Worm (Caenorhabditis elegans) whole organism, L4/young adult: ENCODE results near the gene C17C3.5.

Source experiments
- W03F9.2 ChIP-seq: fragments of 150-350 bp; optimal IDR thresholded peaks from 2 replicates; lab custom pipeline; 2014; ENCODE audit warnings: missing biosample characterization, missing genetic modification characterization
- dao-5 ChIP-seq: sonication (generic microtip); optimal IDR thresholded peaks from 2 replicates; lab custom pipeline; 2016; ENCODE audit warnings: missing genotype, missing genetic modification characterization, moderate library complexity, missing compliant biosample characterization
- him-1 ChIP-seq: sonication (generic microtip); optimal IDR thresholded peaks from 2 replicates; lab custom pipeline; 2016; ENCODE audit warnings: missing genotype, missing genetic modification reagents, missing genetic modification characterization, missing compliant biosample characterization

Gene C17C3.5

DNA sequence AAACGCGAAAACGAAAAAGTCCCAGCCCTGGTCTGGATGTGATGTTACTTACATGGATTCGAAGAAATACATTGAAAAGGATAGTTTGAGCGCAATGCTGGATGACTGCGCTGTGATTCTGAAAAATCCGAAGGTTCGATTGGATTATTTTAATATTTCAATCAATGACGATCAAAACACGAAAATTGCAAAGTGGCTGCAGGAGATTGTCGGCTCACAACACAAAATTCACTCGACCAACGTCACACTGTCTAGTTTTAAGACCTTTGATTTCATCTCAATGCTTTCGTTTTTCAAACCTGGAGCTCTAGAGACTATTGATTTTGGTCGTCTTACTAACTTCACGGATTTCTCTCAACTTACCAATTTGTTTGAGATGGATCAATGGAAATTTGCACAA, at the start of gene C17C3.5:
TSS of gene C17C3.5 (plus strand) at position 301 of the 400 bp plus-strand sequence.
- no peak for TF ChIP-seq dao-5 (tag; lab: Kevin White, UChicago)
- TF ChIP-seq W03F9.2 (tag; lab: Kevin White, UChicago) = no peak
- TF ChIP-seq him-1 (tag; lab: Kevin White, UChicago) = no peak

DNA sequence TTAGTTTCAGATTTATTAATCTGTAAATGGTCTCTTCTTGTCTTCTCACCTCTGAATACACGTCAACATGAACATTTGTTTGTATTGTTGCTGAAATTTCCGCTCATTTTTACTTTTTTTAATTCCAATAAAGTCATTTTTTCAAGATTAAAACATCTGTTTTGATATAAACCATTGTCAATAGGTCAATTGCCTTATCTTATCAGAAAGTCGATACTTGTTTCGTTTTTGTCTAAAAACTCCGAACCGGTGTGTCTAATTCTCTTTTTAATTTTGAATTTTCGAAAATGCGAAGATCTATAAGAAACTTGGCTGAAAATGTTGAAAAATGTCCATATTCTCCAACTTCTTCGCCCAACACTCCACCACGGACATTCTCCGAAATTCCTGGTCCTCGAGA, 47.9 kb upstream of the C17C3.5 start, which contains the start of gene cyp-44A1:
TSS of gene cyp-44A1 (plus strand) at position 285 of the 400 bp plus-strand sequence.
- TF ChIP-seq dao-5 (tag; lab: Kevin White, UChicago) = no peak
- no peak for TF ChIP-seq him-1 (tag; lab: Kevin White, UChicago)
- no peak for TF ChIP-seq W03F9.2 (tag; lab: Kevin White, UChicago)

DNA sequence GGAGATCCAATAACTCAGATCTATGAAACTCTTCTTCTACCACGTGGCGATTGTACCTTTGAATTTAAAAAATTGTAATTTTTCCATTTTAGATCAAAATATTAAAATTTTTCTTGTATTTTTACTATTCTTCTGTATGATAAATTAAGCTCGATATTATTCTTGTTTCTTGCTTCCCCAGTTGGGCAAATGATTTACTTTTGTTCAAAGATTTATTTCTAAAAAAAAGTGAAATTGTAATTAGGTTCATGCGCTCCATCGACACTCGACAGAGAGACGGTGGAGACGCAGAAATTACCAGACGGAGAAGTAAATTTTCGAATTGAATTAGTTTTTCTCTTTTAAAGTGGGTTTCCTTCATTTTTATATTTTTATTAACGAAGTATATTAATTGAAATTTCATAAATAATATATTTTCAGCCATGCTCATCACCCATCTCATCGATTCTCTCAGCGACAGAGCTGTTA, 45.8 kb upstream of the C17C3.5 start, which contains the start of gene npp-24:
TSS of gene npp-24 (plus strand) at position 51 of the 468 bp plus-strand sequence.
- TF ChIP-seq him-1 (tag; lab: Kevin White, UChicago) = no peak
- TF ChIP-seq W03F9.2 (tag; lab: Kevin White, UChicago) = no peak
- TF ChIP-seq dao-5 (tag; lab: Kevin White, UChicago) = no peak

DNA sequence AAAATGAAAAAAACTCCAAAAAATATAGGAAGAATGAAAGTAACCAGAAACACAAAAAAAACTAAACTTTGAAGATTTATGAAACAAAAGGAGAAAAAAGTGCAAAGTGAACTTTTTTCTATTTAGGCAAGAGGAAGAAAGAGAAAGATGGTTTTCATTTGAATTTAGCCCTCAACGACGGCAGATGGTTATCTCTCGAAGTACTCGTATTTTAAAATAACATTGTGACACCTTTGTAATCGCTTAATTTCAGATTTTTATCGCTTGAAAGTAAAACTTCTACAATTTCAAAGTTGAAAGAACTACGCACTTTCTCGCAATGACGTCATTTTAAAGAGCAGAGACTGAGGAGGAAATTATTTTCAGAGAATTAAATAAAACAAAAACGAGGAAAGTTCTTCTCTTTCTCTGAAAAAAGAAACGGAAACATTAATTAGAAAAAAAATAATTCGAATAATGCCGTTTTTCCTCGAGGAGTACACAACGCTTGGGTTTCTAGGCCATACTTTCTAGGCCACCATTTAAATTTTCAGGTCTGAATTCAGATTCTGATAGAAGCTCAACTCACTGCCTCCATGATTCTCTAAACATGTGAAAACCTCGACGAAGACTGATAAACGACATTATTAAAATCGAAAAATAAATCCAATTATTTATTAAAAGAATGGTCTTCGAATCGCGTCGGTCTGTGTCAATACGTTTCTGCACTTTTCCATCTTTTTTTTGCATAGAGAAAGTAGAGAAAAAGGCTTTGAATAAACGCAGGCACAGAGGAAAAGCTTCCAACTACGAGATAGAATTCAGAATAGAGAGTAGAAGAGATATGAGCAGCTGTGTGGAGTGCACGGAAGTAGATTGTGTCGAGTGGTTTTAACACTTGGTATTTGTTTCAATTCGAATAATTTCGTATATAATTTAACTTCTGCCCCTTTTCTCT, 39.9 kb upstream of the C17C3.5 start:
- TF ChIP-seq him-1 (tag; lab: Kevin White, UChicago) (no peak), W03F9.2 (tag; lab: Kevin White, UChicago) (no peak), dao-5 (tag; lab: Kevin White, UChicago) (no peak)

DNA sequence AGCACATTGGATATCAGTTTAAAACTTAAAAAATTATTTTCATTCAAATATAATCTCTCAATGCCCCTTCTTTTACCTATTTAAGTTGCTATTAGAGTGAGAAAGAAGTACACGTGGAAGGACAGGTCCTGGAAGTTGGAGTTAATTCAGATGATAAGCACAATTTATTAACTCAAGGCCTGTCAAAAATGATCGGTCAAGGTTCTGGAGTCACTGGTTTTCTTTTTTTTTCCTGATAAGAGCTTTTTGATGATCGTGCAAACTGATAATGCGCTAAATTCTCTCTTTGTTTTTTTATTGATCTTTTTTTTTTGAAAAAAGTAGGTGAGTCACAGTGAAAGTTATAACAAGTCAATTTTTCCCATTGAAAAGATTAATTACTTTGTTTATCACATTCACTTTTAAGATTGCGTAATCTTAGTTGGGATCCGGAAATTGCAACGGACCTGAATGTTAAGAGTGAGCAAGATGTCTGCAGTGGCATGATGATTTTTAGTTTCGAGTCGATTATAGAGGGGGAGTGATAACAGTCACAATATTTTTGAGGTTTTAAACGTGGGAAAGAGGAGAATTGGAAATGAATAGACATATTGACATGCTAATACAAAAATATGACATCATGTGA, 39.0 kb upstream of the C17C3.5 start:
- TF ChIP-seq W03F9.2 (tag; lab: Kevin White, UChicago) (no peak), him-1 (tag; lab: Kevin White, UChicago) (no peak), dao-5 (tag; lab: Kevin White, UChicago) (no peak)

DNA sequence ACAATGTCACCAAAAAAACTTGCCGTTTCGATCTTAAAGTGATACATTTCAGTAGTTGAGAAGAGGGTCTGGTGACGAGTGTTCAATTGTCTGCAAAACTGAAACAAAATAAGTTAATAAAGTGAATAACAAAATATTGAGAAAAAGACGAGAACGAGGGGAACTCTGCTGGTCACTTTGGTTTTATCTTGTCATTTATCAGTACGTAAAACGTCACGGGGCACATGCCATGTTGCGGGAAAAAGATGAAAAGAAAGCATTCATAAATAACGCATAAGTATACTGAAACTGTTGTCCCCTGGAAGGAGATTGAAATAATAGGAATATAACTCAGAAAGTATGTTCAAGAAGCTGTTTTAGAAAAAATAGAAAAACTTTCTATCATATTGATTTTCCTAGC, 36.8 kb upstream of the C17C3.5 start, which contains the start of gene sahd-1:
TSS of gene sahd-1 (minus strand) at position 100 of the 400 bp plus-strand sequence.
- TF ChIP-seq W03F9.2 (tag; lab: Kevin White, UChicago) (no peak), dao-5 (tag; lab: Kevin White, UChicago) (no peak), him-1 (tag; lab: Kevin White, UChicago) (no peak)

DNA sequence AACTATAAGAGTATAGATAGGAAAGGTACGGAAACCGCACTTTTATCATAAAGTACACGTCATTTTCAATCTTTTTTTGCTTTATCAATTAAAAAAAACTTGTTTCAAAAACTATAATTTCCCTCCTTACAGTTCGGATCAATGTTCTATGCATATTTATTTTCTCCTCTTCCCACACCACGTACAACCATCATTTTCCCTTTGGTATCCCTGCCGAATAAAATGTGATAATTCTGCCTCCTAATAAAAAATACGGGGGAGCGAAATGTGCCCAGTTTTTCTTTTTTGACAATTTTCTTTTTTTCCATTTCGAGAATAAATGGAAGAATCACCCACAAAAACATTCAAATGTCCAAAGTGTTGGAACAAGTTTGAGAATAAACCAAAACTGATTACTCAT, 36.1 kb upstream of the C17C3.5 start, which contains the start of gene ZK177.3:
TSS of gene ZK177.3 (plus strand) at position 301 of the 400 bp plus-strand sequence.
- no peak for TF ChIP-seq dao-5 (tag; lab: Kevin White, UChicago)
- no peak for TF ChIP-seq W03F9.2 (tag; lab: Kevin White, UChicago)
- no peak for TF ChIP-seq him-1 (tag; lab: Kevin White, UChicago)

DNA sequence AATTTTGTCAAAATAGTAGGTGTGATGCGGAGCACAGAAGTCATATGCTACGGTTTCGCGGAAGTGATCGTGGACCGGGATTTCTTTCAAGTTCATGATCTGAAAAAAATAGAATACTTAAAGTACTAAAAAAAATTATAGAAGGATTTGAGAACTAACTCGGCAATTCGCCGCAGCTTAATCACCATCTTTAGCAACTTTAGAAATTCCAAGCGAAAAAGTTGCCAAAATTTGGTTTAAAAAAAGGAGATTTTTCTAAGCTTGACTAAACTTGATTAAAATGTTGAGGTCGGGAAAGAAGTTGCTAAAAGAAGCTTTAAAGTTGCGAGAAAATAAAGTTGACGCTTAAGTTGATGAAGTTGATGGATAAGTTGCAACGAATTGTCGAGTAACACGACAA, 34.0 kb upstream of the C17C3.5 start, which contains the start of gene ZK177.9:
TSS of gene ZK177.9 (minus strand) at position 101 of the 400 bp plus-strand sequence.
- TF ChIP-seq dao-5 (tag; lab: Kevin White, UChicago) (no peak), him-1 (tag; lab: Kevin White, UChicago) (no peak), W03F9.2 (tag; lab: Kevin White, UChicago) (no peak)

DNA sequence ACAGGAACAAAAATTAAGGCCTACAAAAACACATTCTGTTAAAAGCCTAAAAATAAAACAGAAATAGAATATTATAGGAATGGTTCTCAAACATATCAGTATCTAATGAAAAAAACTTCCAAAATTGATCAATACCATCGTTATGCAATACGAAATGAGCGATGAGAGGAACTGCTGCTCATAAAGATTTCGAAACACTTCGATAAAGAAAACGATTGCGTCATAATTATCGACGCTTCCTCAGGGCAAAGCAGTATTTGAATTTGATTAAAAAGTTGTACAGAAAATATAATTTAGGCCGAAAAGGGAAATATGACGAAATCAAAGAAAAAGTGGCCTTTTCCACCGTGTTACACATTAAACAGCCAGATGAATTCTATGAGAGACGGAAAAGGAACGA, 33.6 kb upstream of the C17C3.5 start:
- TF ChIP-seq W03F9.2 (tag; lab: Kevin White, UChicago) = no peak
- TF ChIP-seq him-1 (tag; lab: Kevin White, UChicago) = no peak

DNA sequence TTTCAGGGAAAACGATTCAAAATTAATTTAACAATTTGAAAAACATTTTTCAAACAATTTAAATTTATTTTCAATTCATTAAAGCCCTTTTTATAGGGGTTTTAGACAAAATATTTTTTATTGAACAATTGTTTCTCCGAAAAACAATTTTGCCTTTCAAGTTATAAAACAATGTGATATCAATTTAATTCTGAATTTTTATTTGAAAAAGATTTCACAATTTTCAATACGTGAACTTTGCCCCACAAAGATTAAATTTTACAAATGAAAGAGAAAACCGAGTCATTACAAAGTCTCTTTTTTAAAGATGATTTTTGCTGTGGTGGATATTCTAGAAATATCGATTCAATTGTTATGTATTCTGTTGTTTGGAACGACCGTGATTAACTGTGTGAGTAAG, 32.7 kb upstream of the C17C3.5 start, which contains the start of gene ZK177.2:
TSS of gene ZK177.2 (plus strand) at position 301 of the 400 bp plus-strand sequence.
- TF ChIP-seq him-1 (tag; lab: Kevin White, UChicago) (no peak), W03F9.2 (tag; lab: Kevin White, UChicago) (no peak)

DNA sequence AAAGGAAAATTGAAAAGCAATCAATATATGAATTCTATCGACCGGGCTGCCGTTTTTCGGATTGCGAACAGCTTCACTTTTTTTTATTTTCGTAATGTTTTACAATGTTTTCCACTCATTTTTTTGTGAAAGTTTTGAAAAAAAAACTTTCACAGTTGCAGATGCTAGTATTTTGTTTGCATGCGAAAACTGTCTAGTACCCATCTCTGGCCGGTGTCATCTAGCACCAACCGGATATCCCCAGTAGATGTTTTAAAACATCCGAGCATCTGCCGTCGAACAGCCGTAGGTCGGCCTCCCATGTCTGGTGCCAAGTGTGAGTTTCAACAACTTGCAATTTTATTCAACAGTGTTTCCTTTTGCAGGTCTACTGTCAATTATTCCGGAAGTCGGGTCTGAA, 30.2 kb upstream of the C17C3.5 start, which contains the start of gene ZK177.12:
TSS of gene ZK177.12 (plus strand) at position 301 of the 400 bp plus-strand sequence.
- TF ChIP-seq dao-5 (tag; lab: Kevin White, UChicago) (no peak), him-1 (tag; lab: Kevin White, UChicago) (no peak), W03F9.2 (tag; lab: Kevin White, UChicago) (no peak)

DNA sequence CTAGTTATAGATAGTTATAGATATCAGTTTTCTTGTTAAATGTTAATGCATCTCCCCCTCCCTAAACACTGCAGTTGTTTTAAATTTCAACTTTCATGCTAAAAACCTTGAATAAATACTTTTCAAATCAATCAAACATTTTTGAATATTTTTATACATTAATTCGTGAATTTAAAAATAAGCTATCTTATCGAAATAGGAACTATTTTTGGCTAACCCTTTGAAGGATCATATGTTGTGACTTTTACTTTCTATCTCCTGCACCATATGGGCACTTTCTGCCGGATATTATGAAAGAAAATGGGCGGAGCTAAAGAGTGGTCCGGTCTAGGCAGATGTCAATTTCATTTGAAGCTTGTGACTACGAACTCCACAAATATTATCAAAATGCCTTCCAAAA, 29.0 kb upstream of the C17C3.5 start, which contains the start of gene ZK177.11:
TSS of gene ZK177.11 (plus strand) at position 301 of the 400 bp plus-strand sequence.
- TF ChIP-seq dao-5 (tag; lab: Kevin White, UChicago) = no peak
- no peak for TF ChIP-seq him-1 (tag; lab: Kevin White, UChicago)
- TF ChIP-seq W03F9.2 (tag; lab: Kevin White, UChicago) = no peak

DNA sequence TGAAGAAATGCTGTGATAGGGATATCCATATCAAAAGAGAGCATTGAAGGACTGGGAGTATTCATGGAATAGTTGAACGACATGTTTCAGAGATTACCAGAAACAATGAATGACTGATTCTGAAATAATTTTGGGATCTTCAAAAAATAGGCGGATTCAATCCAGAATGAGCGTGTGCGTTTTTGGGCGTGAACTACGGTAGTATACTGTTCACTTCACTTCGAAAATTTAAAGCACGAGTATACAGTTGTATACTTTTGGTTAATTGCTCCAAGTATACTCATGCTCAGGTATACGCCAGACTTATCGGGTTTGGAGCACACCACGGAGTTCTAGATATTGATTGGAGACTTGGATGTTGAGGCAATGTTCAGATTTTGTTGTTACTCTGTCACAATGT, 26.3 kb upstream of the C17C3.5 start, which contains the start of gene tbx-35:
TSS of gene tbx-35 (minus strand) at position 101 of the 400 bp plus-strand sequence.
- no peak for TF ChIP-seq him-1 (tag; lab: Kevin White, UChicago)
- TF ChIP-seq dao-5 (tag; lab: Kevin White, UChicago) = no peak
- TF ChIP-seq W03F9.2 (tag; lab: Kevin White, UChicago) = no peak
